Worm (Caenorhabditis elegans) whole organism, mixed stage, embryonic: ENCODE data around the gene lis-1.

Source experiments
- elt-1 ChIP-seq: sonication (generic microtip); optimal IDR thresholded peaks from 2 replicates; lab custom pipeline; 2017; ENCODE audit warnings: missing genetic modification characterization, mild to moderate bottlenecking, missing compliant biosample characterization, antibody characterized with exemption, moderate library complexity, borderline replicate concordance; ENCODE audit not compliant: insufficient read depth
- mep-1 ChIP-seq: fragments of 150-350 bp; optimal IDR thresholded peaks from 2 replicates; lab custom pipeline; 2017; ENCODE audit warnings: missing biosample characterization, missing genetic modification reagents, missing genetic modification characterization, inconsistent platforms
- nhr-76 ChIP-seq: sonication (generic microtip); optimal IDR thresholded peaks from 2 replicates; lab custom pipeline; 2017; ENCODE audit warnings: missing biosample characterization, missing genetic modification characterization
- pha-4 ChIP-seq: fragments of 150-350 bp; optimal IDR thresholded peaks from 2 replicates; lab custom pipeline; 2018; ENCODE audit warnings: missing biosample characterization, missing genetic modification reagents, missing genetic modification characterization

ce11 chrIII:13388621-13389020 lies 12.1 kb upstream of the lis-1 start:
- TF ChIP-seq nhr-76 (tag; lab: Kevin White, UChicago) (no peak), elt-1 (tag; lab: Kevin White, UChicago) (no peak), mep-1 (tag; lab: Kevin White, UChicago) (no peak), pha-4 (tag; lab: Kevin White, UChicago) (no peak)
